Worm (Caenorhabditis elegans) whole organism, L3 larva: ENCODE measurements around the gene F29C4.4.

Source experiments
- R02D3.7 ChIP-seq: fragments of 150-350 bp; optimal IDR thresholded peaks from 2 replicates; lab custom pipeline; 2014; ENCODE audit warnings: missing biosample characterization, missing genetic modification characterization
- ZK546.5 ChIP-seq: sonication (generic microtip); optimal IDR thresholded peaks from 2 replicates; lab custom pipeline; 2017; ENCODE audit warnings: missing biosample characterization, missing genetic modification characterization
- aly-2 ChIP-seq: fragments of 150-350 bp; optimal IDR thresholded peaks from 2 replicates; lab custom pipeline; 2014; ENCODE audit warnings: missing biosample characterization, missing genetic modification characterization
- ama-1 ChIP-seq: fragments of 150-350 bp; optimal IDR thresholded peaks from 2 replicates; lab custom pipeline; 2018
- ceh-16 ChIP-seq: sonication (generic microtip); optimal IDR thresholded peaks from 2 replicates; lab custom pipeline; 2017; ENCODE audit warnings: missing biosample characterization, missing genetic modification characterization
- ceh-28 ChIP-seq: fragments of 150-350 bp; optimal IDR thresholded peaks from 2 replicates; lab custom pipeline; 2014; ENCODE audit warnings: missing biosample characterization, missing genetic modification reagents, missing genetic modification characterization
- ceh-82 ChIP-seq: fragments of 150-350 bp; optimal IDR thresholded peaks from 2 replicates; lab custom pipeline; 2014; ENCODE audit warnings: missing biosample characterization, missing genetic modification characterization
- ceh-9 ChIP-seq: sonication (generic microtip); optimal IDR thresholded peaks from 2 replicates; lab custom pipeline; 2018; ENCODE audit warnings: missing biosample characterization, missing genetic modification characterization
- egl-27 ChIP-seq: sonication (generic microtip); optimal IDR thresholded peaks from 4 replicates; lab custom pipeline; 2017; ENCODE audit warnings: missing biosample characterization, missing genetic modification reagents, missing genetic modification characterization
- elt-1 ChIP-seq: fragments of 150-350 bp; optimal IDR thresholded peaks from 2 replicates; lab custom pipeline; 2014; ENCODE audit warnings: missing biosample characterization, missing genetic modification characterization
- elt-2 ChIP-seq: sonication (generic microtip); optimal IDR thresholded peaks from 2 replicates; lab custom pipeline; 2016; ENCODE audit warnings: missing genetic modification reagents, mild to moderate bottlenecking, missing genetic modification characterization, missing compliant biosample characterization
- elt-3 ChIP-seq, 3 experiments: fragments of 150-350 bp in 1 of 3; sonication (generic microtip) in 2 of 3; optimal IDR thresholded peaks; 2 replicates in 2 of 3; 4 replicates in 1 of 3; lab custom pipeline; 2014 to 2017; ENCODE audit warnings: missing biosample characterization in 3 of 3, missing genetic modification characterization in 3 of 3
- eor-1 ChIP-seq, 2 experiments: fragments of 150-350 bp; optimal IDR thresholded peaks; 2 replicates each; lab custom pipeline; 2014 to 2018; ENCODE audit warnings: missing biosample characterization in 2 of 2, missing genetic modification characterization in 2 of 2
- fkh-10 ChIP-seq: sonication (generic microtip); optimal IDR thresholded peaks from 2 replicates; lab custom pipeline; 2017; ENCODE audit warnings: missing biosample characterization, missing genetic modification reagents, missing genetic modification characterization
- fkh-2 ChIP-seq: fragments of 150-350 bp; optimal IDR thresholded peaks from 2 replicates; lab custom pipeline; 2014; ENCODE audit warnings: missing biosample characterization, missing genetic modification reagents, missing genetic modification characterization
- fos-1 ChIP-seq: fragments of 150-350 bp; optimal IDR thresholded peaks from 2 replicates; lab custom pipeline; 2014; ENCODE audit warnings: missing biosample characterization, missing genetic modification characterization
- hmg-11 ChIP-seq: sonication (generic microtip); optimal IDR thresholded peaks from 2 replicates; lab custom pipeline; 2016; ENCODE audit warnings: missing genetic modification characterization, missing compliant biosample characterization
- lin-15B ChIP-seq: fragments of 150-350 bp; optimal IDR thresholded peaks from 2 replicates; lab custom pipeline; 2014; ENCODE audit warnings: missing biosample characterization, missing genetic modification characterization
- lin-39 ChIP-seq: fragments of 150-350 bp; optimal IDR thresholded peaks from 2 replicates; lab custom pipeline; 2018; ENCODE audit warnings: missing biosample characterization, missing genetic modification reagents, missing genetic modification characterization
- lsy-12 ChIP-seq: sonication (generic microtip); optimal IDR thresholded peaks from 2 replicates; lab custom pipeline; 2016; ENCODE audit warnings: mild to moderate bottlenecking, missing genetic modification characterization, missing compliant biosample characterization
- mml-1 ChIP-seq: fragments of 150-350 bp; sonication (generic microtip); optimal IDR thresholded peaks from 3 replicates; lab custom pipeline; 2014; ENCODE audit warnings: missing biosample characterization, missing genetic modification characterization
- nfya-1 ChIP-seq: sonication (generic microtip); optimal IDR thresholded peaks from 2 replicates; lab custom pipeline; 2017; ENCODE audit warnings: missing genetic modification characterization, mild to moderate bottlenecking, missing compliant biosample characterization, antibody characterized with exemption, moderate library complexity; ENCODE audit not compliant: insufficient read depth
- nhr-11 ChIP-seq: fragments of 150-350 bp; optimal IDR thresholded peaks from 2 replicates; lab custom pipeline; 2014; ENCODE audit warnings: missing biosample characterization, missing genetic modification characterization
- nhr-12 ChIP-seq: fragments of 150-350 bp; optimal IDR thresholded peaks from 2 replicates; lab custom pipeline; 2014; ENCODE audit warnings: missing biosample characterization, missing genetic modification characterization
- nhr-237 ChIP-seq: fragments of 150-350 bp; optimal IDR thresholded peaks from 2 replicates; lab custom pipeline; 2014; ENCODE audit warnings: missing biosample characterization, missing genetic modification characterization
- nhr-25 ChIP-seq: sonication (generic microtip); optimal IDR thresholded peaks from 2 replicates; lab custom pipeline; 2017; ENCODE audit warnings: missing biosample characterization, missing genetic modification characterization
- nhr-28 ChIP-seq: fragments of 150-350 bp; optimal IDR thresholded peaks from 2 replicates; lab custom pipeline; 2014; ENCODE audit warnings: missing biosample characterization, missing genetic modification characterization
- nhr-43 ChIP-seq: sonication (generic microtip); optimal IDR thresholded peaks from 2 replicates; lab custom pipeline; 2016; ENCODE audit warnings: mild to moderate bottlenecking, missing genetic modification characterization, missing compliant biosample characterization; ENCODE audit not compliant: poor library complexity, severe bottlenecking
- nhr-67 ChIP-seq: fragments of 150-350 bp; optimal IDR thresholded peaks from 2 replicates; lab custom pipeline; 2014; ENCODE audit warnings: missing biosample characterization, missing genetic modification characterization
- nhr-76 ChIP-seq: fragments of 150-350 bp; sonication (generic microtip); optimal IDR thresholded peaks from 5 replicates; lab custom pipeline; 2014; ENCODE audit warnings: missing biosample characterization, missing genetic modification characterization
- pha-4 ChIP-seq: fragments of 150-350 bp; optimal IDR thresholded peaks from 2 replicates; lab custom pipeline; 2014; ENCODE audit warnings: missing biosample characterization, missing genetic modification reagents, missing genetic modification characterization
- pqm-1 ChIP-seq: fragments of 150-350 bp; optimal IDR thresholded peaks from 2 replicates; lab custom pipeline; 2017; ENCODE audit warnings: missing biosample characterization, missing genetic modification characterization, inconsistent platforms
- sea-2 ChIP-seq: fragments of 150-350 bp; sonication (generic microtip); optimal IDR thresholded peaks from 4 replicates; lab custom pipeline; 2014; ENCODE audit warnings: missing biosample characterization, missing genetic modification reagents, missing genetic modification characterization
- skn-1 ChIP-seq: fragments of 150-350 bp; optimal IDR thresholded peaks from 2 replicates; lab custom pipeline; 2014; ENCODE audit warnings: missing biosample characterization, missing genetic modification characterization
- snpc-4 ChIP-seq: fragments of 150-350 bp; optimal IDR thresholded peaks from 2 replicates; lab custom pipeline; 2014; ENCODE audit warnings: missing biosample characterization, missing genetic modification characterization
- unc-39 ChIP-seq: sonication (generic microtip); optimal IDR thresholded peaks from 4 replicates; lab custom pipeline; 2017; ENCODE audit warnings: missing biosample characterization, missing genetic modification characterization
- unc-62 ChIP-seq: fragments of 150-350 bp; sonication (generic microtip); optimal IDR thresholded peaks from 4 replicates; lab custom pipeline; 2014; ENCODE audit warnings: missing biosample characterization, missing genetic modification reagents, missing genetic modification characterization
- zag-1 ChIP-seq: fragments of 150-350 bp; optimal IDR thresholded peaks from 2 replicates; lab custom pipeline; 2014; ENCODE audit warnings: missing biosample characterization, missing genetic modification characterization
- ztf-11 ChIP-seq: fragments of 150-350 bp; optimal IDR thresholded peaks from 2 replicates; lab custom pipeline; 2014; ENCODE audit warnings: missing biosample characterization, missing genetic modification characterization

Gene F29C4.4

ce11 chrIV:149794-150193 is 38.3 kb downstream of the F29C4.4 start:
- TF ChIP-seq nhr-25 (tag; lab: Kevin White, UChicago) (no peak), nhr-43 (tag; lab: Kevin White, UChicago) (no peak), mml-1 (tag; lab: Kevin White, UChicago) (no peak), fos-1 (no peak), lsy-12 (no peak), nhr-28 (no peak), eor-1 (tag; optimal IDR thresholded peaks at IDR 0.05; lab: Kevin White, UChicago) (no peak), nhr-11 (no peak), R02D3.7 (tag; lab: Kevin White, UChicago) (no peak), nfya-1 (no peak), sea-2 (GFP tag; lab: Kevin White, UChicago) (no peak), ZK546.5 (tag; lab: Kevin White, UChicago) (no peak), unc-62 (GFP tag; lab: Kevin White, UChicago) (no peak), nhr-76 (no peak), elt-1 (tag; lab: Kevin White, UChicago) (no peak), elt-3 (tag; optimal IDR thresholded peaks at IDR 0.05; lab: Kevin White, UChicago) (no peak)

DNA sequence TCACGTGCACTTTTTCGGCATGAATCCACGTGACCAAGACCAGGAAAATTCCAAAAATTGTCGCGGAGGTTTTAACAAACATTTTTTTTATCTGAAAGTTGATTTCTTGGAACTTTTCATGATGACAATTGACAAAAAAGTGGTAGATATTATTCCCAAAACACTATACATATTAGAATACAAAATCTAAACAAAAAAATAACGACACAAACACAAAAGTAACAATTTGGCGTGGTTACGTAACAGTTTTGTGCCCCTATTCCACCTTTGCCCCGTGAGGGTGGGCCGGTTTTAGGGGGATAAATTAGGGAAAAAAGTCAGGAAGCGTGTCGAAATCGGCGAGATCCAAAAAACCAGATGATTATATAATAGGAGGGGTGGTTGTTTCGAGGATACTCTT is 46.3 kb downstream of the F29C4.4 start, which contains the start of gene gegf-1:
TSS of gene gegf-1 (minus strand) at position 101 of the 400 bp plus-strand sequence.
- TF ChIP-seq elt-2: no peak
- TF ChIP-seq ceh-82 (tag; lab: Kevin White, UChicago): no peak
- no peak for TF ChIP-seq nhr-43 (tag; lab: Kevin White, UChicago)
- no peak for TF ChIP-seq zag-1 (tag; lab: Kevin White, UChicago)
- TF ChIP-seq nfya-1: no peak
- no peak for TF ChIP-seq lin-39 (tag; lab: Kevin White, UChicago)
- TF ChIP-seq R02D3.7 (tag; lab: Kevin White, UChicago): no peak
- no peak for TF ChIP-seq nhr-76
- no peak for TF ChIP-seq fkh-2
- no peak for TF ChIP-seq nhr-12 (tag; lab: Kevin White, UChicago)
- TF ChIP-seq elt-1 (tag; lab: Kevin White, UChicago): no peak
- TF ChIP-seq nhr-67 (tag; lab: Kevin White, UChicago): no peak
- no peak for TF ChIP-seq ama-1 (lab: Kevin White, UChicago)
- TF ChIP-seq aly-2 (tag; lab: Kevin White, UChicago): no peak
- TF ChIP-seq skn-1 (tag; lab: Kevin White, UChicago): no peak
- no peak for TF ChIP-seq ceh-9 (tag; lab: Kevin White, UChicago)
- TF ChIP-seq pha-4 (tag; lab: Kevin White, UChicago): no peak

- TF ChIP-seq mml-1 (tag; lab: Kevin White, UChicago) (no peak), unc-62 (GFP tag; lab: Kevin White, UChicago) (no peak), unc-39 (tag; lab: Kevin White, UChicago) (no peak), lin-39 (tag; lab: Kevin White, UChicago) (no peak), ceh-16 (no peak), nhr-25 (tag; lab: Kevin White, UChicago) (no peak), aly-2 (tag; lab: Kevin White, UChicago) (no peak), nhr-67 (tag; lab: Kevin White, UChicago) (no peak), nhr-28 (no peak), lsy-12 (no peak), ceh-9 (tag; lab: Kevin White, UChicago) (no peak), hmg-11 (tag; lab: Kevin White, UChicago) (no peak), ztf-11 (tag; lab: Kevin White, UChicago) (no peak), ceh-28 (tag; lab: Kevin White, UChicago) (no peak)
- TF ChIP-seq, all 47 proteins: peak for 0
These were observed 47.2 kb downstream of the F29C4.4 start, which contains the start of gene Y38C1AA.7 for ce11 chrIV:158662-159061. TSS of gene Y38C1AA.7 (plus strand) at chrIV:158962.

ce11 chrIV:159864-160263 is 48.4 kb downstream of the F29C4.4 start, which contains the start of gene Y38C1AA.19:
TSS of gene Y38C1AA.19 (plus strand) at chrIV:160164.
- TF ChIP-seq pqm-1 (no peak), snpc-4 (tag; lab: Kevin White, UChicago) (no peak), nhr-237 (tag; lab: Kevin White, UChicago) (no peak), fkh-10 (GFP tag; lab: Kevin White, UChicago) (no peak), mml-1 (tag; lab: Kevin White, UChicago) (no peak), ZK546.5 (tag; lab: Kevin White, UChicago) (no peak), sea-2 (GFP tag; lab: Kevin White, UChicago) (no peak), lin-39 (tag; lab: Kevin White, UChicago) (no peak), nfya-1 (no peak), nhr-28 (no peak), eor-1 (tag; optimal IDR thresholded peaks at IDR 0.05; lab: Kevin White, UChicago) (no peak), pha-4 (tag; lab: Kevin White, UChicago) (no peak), lin-15B (no peak), nhr-12 (tag; lab: Kevin White, UChicago) (no peak), egl-27 (tag; lab: Kevin White, UChicago) (no peak), elt-3 (tag; optimal IDR thresholded peaks at IDR 0.05; lab: Kevin White, UChicago) (no peak)
